Fruit fly (Drosophila melanogaster): ENCODE results near the gene CG42764.

Gene CG42764

dm6 chr3L:20493417-20494261 lies 27.8 kb upstream of the CG42764 start:
- TF ChIP-seq noc (tag; optimal IDR thresholded peaks at IDR 0.05), result peak; percentile 96

DNA sequence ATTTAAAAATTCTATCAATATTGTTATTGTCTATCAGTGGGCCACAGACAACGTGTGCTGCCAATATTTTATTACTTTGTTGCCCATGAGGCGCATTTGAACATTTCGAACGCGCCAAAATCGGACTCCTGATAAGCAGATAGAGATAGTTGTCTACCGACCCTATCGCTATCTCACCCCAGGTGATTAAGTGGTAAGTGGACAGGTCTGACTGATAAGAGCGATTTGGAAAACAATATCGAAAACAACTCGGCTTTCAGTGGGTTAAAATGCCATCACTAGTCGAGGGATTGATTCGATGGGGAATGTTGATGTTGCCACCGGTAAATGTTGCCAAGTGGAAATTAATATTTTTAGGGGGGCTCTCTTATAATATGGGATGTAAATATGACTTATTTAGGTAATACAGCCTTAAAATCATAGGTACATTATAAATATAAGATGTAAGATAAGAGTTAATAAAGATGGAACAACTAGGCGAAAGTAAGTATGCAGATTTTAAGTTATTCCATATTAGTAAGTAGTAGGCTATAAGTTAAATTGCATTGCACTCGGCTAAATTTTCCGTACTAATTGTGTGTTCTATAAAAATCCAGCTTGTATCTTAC lies 25.8 kb upstream of the CG42764 start, which contains the start of gene ND-39:
Gene ND-39, plus strand, starts transcription at position 558 of the 608 bp plus-strand sequence.
- TF ChIP-seq noc (tag; optimal IDR thresholded peaks at IDR 0.05), result peak; percentile 18

DNA sequence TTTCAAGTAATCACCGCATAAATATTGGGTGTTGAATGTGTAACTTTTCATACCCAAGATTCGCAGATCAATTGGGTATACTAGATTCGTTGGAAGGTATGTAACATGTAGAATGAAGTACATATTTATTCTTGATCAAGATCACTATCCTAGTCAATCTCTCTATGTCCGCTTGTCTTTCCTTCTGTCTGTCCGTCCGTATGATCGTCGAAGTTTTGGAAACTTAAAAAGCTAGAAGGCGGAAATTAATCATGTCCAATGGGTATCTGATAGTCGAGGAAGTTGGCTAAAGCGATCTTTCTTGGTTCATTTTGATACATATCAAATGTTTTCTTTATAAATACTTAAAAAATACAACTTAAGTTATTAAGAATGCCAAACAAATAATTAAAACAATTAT lies 21.8 kb upstream of the CG42764 start:
- TF ChIP-seq noc (tag; optimal IDR thresholded peaks at IDR 0.05), result no peak

DNA sequence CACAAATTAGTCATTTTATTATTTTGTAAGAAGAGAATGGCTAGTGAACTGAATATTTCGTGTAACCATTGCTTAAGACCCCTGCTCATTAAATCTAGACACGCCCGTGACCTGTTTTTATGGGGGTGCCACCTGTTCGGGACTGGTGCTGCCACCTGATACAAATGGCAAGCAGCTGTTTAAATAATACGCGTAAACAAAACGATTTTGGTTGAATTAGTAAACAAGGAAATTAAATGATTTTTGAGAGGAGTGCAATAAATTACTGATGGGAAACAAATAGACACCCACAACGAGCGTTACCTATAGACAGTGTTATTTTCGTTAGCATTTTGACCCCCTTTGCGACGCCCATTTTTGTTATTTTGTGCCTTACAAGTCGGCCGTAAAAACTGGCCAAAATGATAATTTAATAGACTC lies 9.0 kb upstream of the CG42764 start:
- peak; percentile 88 for TF ChIP-seq noc (tag; optimal IDR thresholded peaks at IDR 0.05)

DNA sequence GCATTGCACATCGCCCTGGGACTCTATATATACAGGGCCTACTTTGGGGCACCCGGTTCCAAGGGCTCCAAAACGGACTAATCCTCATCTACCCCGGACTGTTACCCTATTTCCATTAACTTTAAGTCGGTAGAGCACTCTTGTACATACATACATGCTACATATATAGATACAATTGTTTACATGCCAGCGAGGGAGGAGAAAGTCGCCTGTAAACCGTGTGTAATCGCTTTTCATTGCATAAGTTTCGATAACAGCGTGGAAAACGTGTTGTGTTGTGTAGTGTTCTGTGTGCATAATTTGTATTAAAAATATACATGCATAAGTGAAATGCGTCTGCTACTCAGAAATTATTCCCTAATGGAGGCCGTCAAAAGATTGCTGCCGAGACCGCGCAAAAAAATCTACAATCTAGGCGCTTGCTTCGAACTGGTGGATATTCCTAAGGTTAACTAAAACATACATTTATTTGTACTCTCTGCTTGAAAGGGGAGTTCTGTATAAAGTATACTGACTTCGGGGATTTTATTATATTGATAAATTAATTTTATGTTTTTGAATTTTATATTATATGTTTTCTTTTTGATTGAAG lies 8.5 kb upstream of the CG42764 start, which contains the start of gene isoQC:
Gene isoQC, plus strand, starts transcription at position 270 of the 592 bp plus-strand sequence.
- TF ChIP-seq noc (tag; optimal IDR thresholded peaks at IDR 0.05), result no peak

dm6 chr3L:20473021-20473799 lies 7.4 kb upstream of the CG42764 start, which contains the start of the genes CG32428 and CG5969:
Gene CG32428 (minus strand): TSS chr3L:20473723.
Gene CG5969 (plus strand): TSS chr3L:20473783.
- TF ChIP-seq noc (tag; optimal IDR thresholded peaks at IDR 0.05), result peak; percentile 61

DNA sequence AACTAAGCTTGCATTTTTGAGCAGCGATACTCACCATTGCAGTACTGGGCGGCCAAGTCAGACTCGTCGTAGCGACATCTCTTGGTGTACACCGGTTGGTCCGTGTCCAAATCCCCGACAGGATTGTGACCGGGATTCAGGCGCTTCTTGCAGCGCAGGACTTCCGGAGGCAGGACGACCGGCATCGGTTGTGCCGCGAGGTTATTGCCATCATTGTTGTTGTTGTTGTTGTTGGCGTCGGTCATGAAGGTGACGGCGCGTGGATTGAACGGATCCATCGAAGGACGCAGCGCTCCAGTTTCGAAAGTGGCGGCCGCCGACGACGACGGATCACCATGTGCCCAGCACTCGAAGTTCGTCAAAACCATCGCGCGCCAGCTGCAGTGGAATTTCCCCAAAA lies 6.8 kb upstream of the CG42764 start:
- no peak for TF ChIP-seq noc (tag; optimal IDR thresholded peaks at IDR 0.05)

DNA sequence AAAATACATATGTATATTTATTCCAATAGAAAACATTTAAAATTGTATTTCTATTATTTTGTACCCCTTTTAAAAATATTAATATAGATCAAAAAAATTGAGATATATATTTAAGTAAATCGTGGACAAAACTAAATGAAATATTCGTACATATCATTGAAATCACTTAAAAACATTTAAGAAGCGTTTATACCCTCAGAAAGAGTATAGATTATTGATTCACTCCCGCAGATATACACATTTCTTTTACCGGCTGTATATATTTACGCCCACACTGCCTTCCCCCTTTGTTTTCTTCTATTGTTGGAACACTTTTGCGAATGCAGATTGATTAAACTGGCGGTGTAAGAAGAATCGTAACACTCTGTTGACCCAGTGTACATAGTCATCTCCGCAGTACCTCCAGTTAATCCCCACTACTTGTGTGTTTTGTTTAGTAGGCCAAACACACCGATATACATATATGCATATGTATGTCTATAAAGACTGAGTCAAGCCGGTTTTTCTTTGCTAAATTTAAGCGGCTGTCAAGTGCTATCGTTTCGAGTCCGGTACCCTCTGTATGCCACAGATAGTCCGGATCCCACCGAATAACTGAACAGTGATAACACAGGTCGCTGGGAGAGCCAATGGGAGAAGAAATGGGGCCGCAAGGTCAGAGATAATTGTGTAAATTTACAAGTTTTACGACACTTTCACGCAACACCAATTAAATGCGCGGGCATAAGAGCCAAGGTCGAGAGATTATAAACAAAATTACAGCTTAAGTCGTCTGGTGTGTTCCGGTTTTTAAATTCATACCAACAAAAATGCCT lies 5.9 kb upstream of the CG42764 start:
- TF ChIP-seq noc (tag; optimal IDR thresholded peaks at IDR 0.05), result peak; percentile 75

DNA sequence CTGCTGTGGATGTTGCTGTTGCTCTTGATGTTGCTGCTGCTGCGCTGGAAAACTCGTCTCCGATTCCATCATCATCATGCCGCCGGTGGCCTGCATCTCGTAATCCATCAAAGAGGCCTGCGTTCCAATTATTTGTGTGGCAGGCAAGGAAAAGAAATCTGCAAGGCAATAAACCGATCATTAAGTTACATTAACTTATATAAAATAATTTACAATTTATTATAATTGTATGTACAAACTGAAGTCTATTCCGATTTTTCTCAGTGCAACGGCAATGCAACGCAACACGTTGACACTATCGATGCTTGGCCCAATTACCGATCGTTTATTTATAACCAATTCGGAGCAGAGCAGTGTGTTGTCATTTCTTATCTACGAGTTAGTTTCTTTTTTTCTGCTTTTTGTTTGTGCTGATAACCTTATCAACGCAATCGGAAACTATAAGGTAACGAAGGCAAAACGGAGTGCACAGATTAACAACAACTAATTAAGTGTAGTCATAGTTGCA lies 5.2 kb upstream of the CG42764 start:
- TF ChIP-seq noc (tag; optimal IDR thresholded peaks at IDR 0.05), result no peak

DNA sequence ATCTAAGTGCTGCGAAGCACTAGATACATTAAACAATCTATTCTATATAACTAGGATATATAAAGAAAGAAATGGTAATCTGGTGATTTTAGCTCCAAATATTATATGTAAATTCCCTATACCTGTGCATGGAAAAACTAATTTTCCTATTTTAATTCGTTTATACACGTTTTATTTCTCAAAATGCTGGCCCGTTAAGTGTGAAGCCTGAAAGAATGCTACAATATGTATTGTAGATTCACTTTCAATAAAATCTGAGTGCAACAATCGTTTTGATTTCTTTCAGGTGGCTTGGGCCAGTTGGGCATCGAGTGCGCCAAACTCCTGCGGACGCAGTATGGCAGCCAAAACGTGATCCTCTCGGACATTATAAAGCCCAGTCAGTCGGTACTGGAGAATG lies 1.6 kb upstream of the CG42764 start:
- no peak for TF ChIP-seq noc (tag; optimal IDR thresholded peaks at IDR 0.05)

dm6 chr3L:20466599-20466998 lies 758 bp upstream of the CG42764 start, which contains the start of gene Tdh:
Gene Tdh (plus strand): TSS chr3L:20466944.
- TF ChIP-seq noc (tag; optimal IDR thresholded peaks at IDR 0.05), result no peak

DNA sequence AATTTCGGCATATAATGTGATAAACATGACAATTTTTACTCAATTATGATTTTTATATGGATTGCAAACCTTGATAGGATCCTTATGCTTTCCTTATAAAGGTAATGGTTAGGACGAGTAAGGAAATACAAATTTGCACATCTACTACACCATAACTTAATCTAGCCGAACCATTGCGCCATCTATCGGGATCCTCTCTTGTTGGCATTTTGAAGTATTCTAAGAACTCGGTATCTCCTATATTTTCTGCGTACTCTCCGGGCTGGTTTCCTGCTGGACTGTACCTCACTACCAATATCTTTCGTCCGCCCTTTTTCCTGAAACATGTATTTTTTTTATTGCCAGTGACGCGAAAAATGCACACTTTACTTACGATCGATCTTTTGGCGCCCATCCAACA lies 1.2 kb downstream of the CG42764 start, which contains the start of gene atk:
Gene atk, minus strand, starts transcription at position 186 of the 400 bp plus-strand sequence.
- no peak for TF ChIP-seq noc (tag; optimal IDR thresholded peaks at IDR 0.05)

dm6 chr3L:20462391-20462790 lies 3.5 kb downstream of the CG42764 start:
- TF ChIP-seq noc (tag; optimal IDR thresholded peaks at IDR 0.05), result peak; percentile 34

DNA sequence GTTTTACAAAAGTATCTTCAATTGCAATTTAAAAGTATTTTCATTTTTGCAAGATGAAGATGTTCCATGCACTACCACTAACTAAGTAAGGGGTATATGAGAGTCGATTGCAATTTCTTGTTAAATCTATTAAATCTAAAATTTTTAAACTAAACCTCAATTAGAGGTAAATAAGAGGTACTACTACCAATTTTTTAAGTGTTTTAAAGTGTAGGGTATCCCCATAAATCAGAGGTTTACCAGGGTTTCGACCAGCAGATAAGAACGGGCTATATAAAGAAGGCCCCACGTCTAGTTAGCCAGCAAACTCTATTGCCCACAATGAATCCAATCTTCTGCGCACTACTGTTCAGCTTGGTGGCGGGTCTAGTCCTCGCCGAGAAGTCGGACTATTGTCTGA lies 5.5 kb downstream of the CG42764 start, which contains the start of gene mag:
Gene mag, plus strand, starts transcription at position 301 of the 400 bp plus-strand sequence.
- TF ChIP-seq noc (tag; optimal IDR thresholded peaks at IDR 0.05), result no peak

Data from whole organism, larva.